Worm (Caenorhabditis elegans) whole organism, L4/young adult: ENCODE measurements around the gene R05G9.5.

Source experiments
- W03F9.2 ChIP-seq: fragments of 150-350 bp; optimal IDR thresholded peaks from 2 replicates; lab custom pipeline; 2014; ENCODE audit warnings: missing biosample characterization, missing genetic modification characterization
- dao-5 ChIP-seq: sonication (generic microtip); optimal IDR thresholded peaks from 2 replicates; lab custom pipeline; 2016; ENCODE audit warnings: missing genotype, missing genetic modification characterization, moderate library complexity, missing compliant biosample characterization
- him-1 ChIP-seq: sonication (generic microtip); optimal IDR thresholded peaks from 2 replicates; lab custom pipeline; 2016; ENCODE audit warnings: missing genotype, missing genetic modification reagents, missing genetic modification characterization, missing compliant biosample characterization

- TF ChIP-seq dao-5 = no peak
- TF ChIP-seq W03F9.2 = no peak
- TF ChIP-seq him-1 = no peak
Observed at ce11 chrII:6484876-6485526, 15.1 kb downstream of the R05G9.5 start, which contains the start of the genes lido-16 and plpp-1.2.
